Worm (Caenorhabditis elegans) whole organism, L4 larva: ENCODE measurements around the gene ace-3.

Experiments used
- F37D6.2 ChIP-seq: sonication (generic microtip); optimal IDR thresholded peaks from 2 replicates; lab custom pipeline; 2016; ENCODE audit warnings: mild to moderate bottlenecking, missing genetic modification characterization, missing compliant biosample characterization
- T20F7.1 ChIP-seq: fragments of 200-800 bp; sonication (Bioruptor generic); optimal IDR thresholded peaks from 2 replicates; lab custom pipeline; 2018; ENCODE audit warnings: mild to moderate bottlenecking, missing genetic modification characterization, missing compliant biosample characterization
- T26A8.4 ChIP-seq: fragments of 200-800 bp; sonication (Bioruptor generic); IDR thresholded peaks from 2 replicates; pipeline ENCODE4 v1.3.6; 2022; ENCODE audit warnings: missing genetic modification characterization, missing compliant biosample characterization
- Y48G9A.11 ChIP-seq: fragments of 200-800 bp; sonication (Bioruptor generic); IDR thresholded peaks from 2 replicates; pipeline ENCODE4 v1.3.6; 2022; ENCODE audit warnings: missing genetic modification reagents, missing genetic modification characterization, missing compliant biosample characterization
- Y5F2A.4 ChIP-seq: fragments of 200-800 bp; sonication (Bioruptor generic); optimal IDR thresholded peaks from 2 replicates; lab custom pipeline; 2018; ENCODE audit warnings: mild to moderate bottlenecking, missing genetic modification characterization, missing compliant biosample characterization
- Y75B8A.6 ChIP-seq: fragments of 200-800 bp; sonication (Bioruptor generic); IDR thresholded peaks from 2 replicates; pipeline ENCODE4 v1.3.6; 2022; ENCODE audit warnings: missing genetic modification reagents, missing genetic modification characterization, missing compliant biosample characterization
- ZK337.2 ChIP-seq: fragments of 200-800 bp; sonication (Bioruptor generic); IDR thresholded peaks from 2 replicates; pipeline ENCODE4 v1.3.6; 2022; ENCODE audit warnings: missing genetic modification reagents, missing genetic modification characterization, missing compliant biosample characterization
- ceh-32 ChIP-seq: sonication (generic microtip); optimal IDR thresholded peaks from 2 replicates; lab custom pipeline; 2016; ENCODE audit warnings: mild to moderate bottlenecking, missing genetic modification characterization, missing compliant biosample characterization; ENCODE audit not compliant: poor library complexity
- ceh-82 ChIP-seq: sonication (generic microtip); optimal IDR thresholded peaks from 2 replicates; lab custom pipeline; 2017; ENCODE audit warnings: missing biosample characterization, missing genetic modification characterization
- cey-2 ChIP-seq: sonication (generic microtip); optimal IDR thresholded peaks from 3 replicates; lab custom pipeline; 2017; ENCODE audit warnings: missing genetic modification characterization, mild to moderate bottlenecking, missing compliant biosample characterization, antibody characterized with exemption, borderline replicate concordance; ENCODE audit not compliant: insufficient read depth
- ctbp-1 ChIP-seq: fragments of 200-800 bp; sonication (Bioruptor generic); IDR thresholded peaks from 2 replicates; pipeline ENCODE4 v1.3.6; 2022; ENCODE audit warnings: missing genetic modification reagents, missing genetic modification characterization, missing compliant biosample characterization
- daf-16 ChIP-seq, 3 experiments: sonication (generic microtip); optimal IDR thresholded peaks; 2 replicates each; lab custom pipeline; 2016 to 2017; ENCODE audit warnings: missing genetic modification characterization in 3 of 3, missing genetic modification reagents in 3 of 3, mild to moderate bottlenecking in 2 of 3, missing compliant biosample characterization in 2 of 3, missing biosample characterization in 1 of 3, moderate library complexity in 1 of 3
- dmd-8 ChIP-seq: fragments of 200-800 bp; sonication (Bioruptor generic); IDR thresholded peaks from 2 replicates; pipeline ENCODE4 v1.3.6; 2022; ENCODE audit warnings: missing genetic modification characterization, missing compliant biosample characterization
- duxl-1 ChIP-seq: sonication (generic microtip); optimal IDR thresholded peaks from 2 replicates; lab custom pipeline; 2016; ENCODE audit warnings: mild to moderate bottlenecking, missing genetic modification characterization, moderate library complexity, missing compliant biosample characterization; ENCODE audit not compliant: poor library complexity
- dve-1 ChIP-seq: sonication (generic microtip); optimal IDR thresholded peaks from 2 replicates; lab custom pipeline; 2017; ENCODE audit warnings: antibody characterized with exemption, mild to moderate bottlenecking, missing genetic modification characterization, missing compliant biosample characterization; ENCODE audit not compliant: insufficient read depth
- fkh-10 ChIP-seq: fragments of 150-350 bp; optimal IDR thresholded peaks from 2 replicates; lab custom pipeline; 2014; ENCODE audit warnings: missing biosample characterization, missing genetic modification reagents, missing genetic modification characterization
- hlh-11 ChIP-seq: fragments of 200-800 bp; sonication (Bioruptor generic); optimal IDR thresholded peaks from 2 replicates; lab custom pipeline; 2018; ENCODE audit warnings: mild to moderate bottlenecking, missing genetic modification characterization, missing compliant biosample characterization
- jun-1 ChIP-seq: fragments of 150-350 bp; optimal IDR thresholded peaks from 2 replicates; lab custom pipeline; 2014; ENCODE audit warnings: missing biosample characterization, missing genetic modification reagents, missing genetic modification characterization
- lim-7 ChIP-seq: fragments of 200-800 bp; sonication (Bioruptor generic); IDR thresholded peaks from 2 replicates; pipeline ENCODE4 v1.3.6; 2022; ENCODE audit warnings: missing genetic modification characterization, missing compliant biosample characterization
- lin-1 ChIP-seq: fragments of 200-800 bp; sonication (Bioruptor generic); IDR thresholded peaks from 2 replicates; pipeline ENCODE4 v1.3.6; 2022; ENCODE audit warnings: missing genetic modification reagents, missing genetic modification characterization, missing compliant biosample characterization
- lin-13 ChIP-seq: fragments of 150-350 bp; optimal IDR thresholded peaks from 2 replicates; lab custom pipeline; 2014; ENCODE audit warnings: missing biosample characterization, missing genetic modification reagents, missing genetic modification characterization
- lin-38 ChIP-seq: fragments of 200-800 bp; sonication (Bioruptor generic); IDR thresholded peaks from 2 replicates; pipeline ENCODE4 v1.3.6; 2022; ENCODE audit warnings: missing genetic modification reagents, missing genetic modification characterization, missing compliant biosample characterization
- lsy-2 ChIP-seq, 2 experiments: fragments of 150-350 bp in 1 of 2; sonication (generic microtip) in 1 of 2; optimal IDR thresholded peaks; 2 replicates each; lab custom pipeline; 2014 to 2017; ENCODE audit warnings: missing biosample characterization in 2 of 2, missing genetic modification characterization in 2 of 2
- madf-5 ChIP-seq, 2 experiments: fragments of 200-800 bp; sonication (Bioruptor generic); IDR thresholded peaks; 2 replicates each; pipeline ENCODE4 v1.3.6; 2022; ENCODE audit warnings: missing compliant biosample characterization in 2 of 2, missing genetic modification characterization in 2 of 2
- mdl-1 ChIP-seq, 2 experiments: fragments of 150-350 bp in 1 of 2; sonication (generic microtip) in 1 of 2; optimal IDR thresholded peaks; 2 replicates each; lab custom pipeline; 2014 to 2017; ENCODE audit warnings: missing biosample characterization in 2 of 2, missing genetic modification characterization in 2 of 2
- mdt-29 ChIP-seq: fragments of 200-800 bp; sonication (Bioruptor generic); IDR thresholded peaks from 2 replicates; pipeline ENCODE4 v1.3.6; 2022; ENCODE audit warnings: missing genetic modification reagents, missing genetic modification characterization, missing compliant biosample characterization
- mep-1 ChIP-seq: fragments of 150-350 bp; sonication (generic microtip); optimal IDR thresholded peaks from 3 replicates; lab custom pipeline; 2014; ENCODE audit warnings: missing biosample characterization, missing genetic modification characterization
- nhr-10 ChIP-seq: fragments of 150-350 bp; optimal IDR thresholded peaks from 2 replicates; lab custom pipeline; 2014; ENCODE audit warnings: missing biosample characterization, missing genetic modification characterization
- nhr-102 ChIP-seq: sonication (generic microtip); optimal IDR thresholded peaks from 2 replicates; lab custom pipeline; 2016; ENCODE audit warnings: mild to moderate bottlenecking, missing genetic modification characterization, moderate library complexity, missing compliant biosample characterization
- nhr-11 ChIP-seq: fragments of 150-350 bp; optimal IDR thresholded peaks from 2 replicates; lab custom pipeline; 2014; ENCODE audit warnings: missing biosample characterization, missing genetic modification characterization
- nhr-25 ChIP-seq: sonication (generic microtip); optimal IDR thresholded peaks from 2 replicates; lab custom pipeline; 2017; ENCODE audit warnings: missing genetic modification characterization, mild to moderate bottlenecking, missing compliant biosample characterization, antibody characterized with exemption, moderate library complexity, borderline replicate concordance; ENCODE audit not compliant: insufficient read depth
- nhr-28 ChIP-seq: fragments of 150-350 bp; optimal IDR thresholded peaks from 2 replicates; lab custom pipeline; 2014; ENCODE audit warnings: missing biosample characterization, missing genetic modification characterization
- nhr-42 ChIP-seq: fragments of 200-800 bp; sonication (Bioruptor generic); IDR thresholded peaks from 2 replicates; pipeline ENCODE4 v1.3.6; 2022; ENCODE audit warnings: missing genetic modification characterization, missing compliant biosample characterization
- nhr-6 ChIP-seq: fragments of 150-350 bp; optimal IDR thresholded peaks from 2 replicates; lab custom pipeline; 2014; ENCODE audit warnings: missing biosample characterization, missing genetic modification characterization
- php-3 ChIP-seq: fragments of 200-800 bp; sonication (Bioruptor generic); IDR thresholded peaks from 2 replicates; pipeline ENCODE4 v1.3.6; 2022; ENCODE audit warnings: missing genetic modification reagents, missing genetic modification characterization, missing compliant biosample characterization
- rbr-2 ChIP-seq: sonication (generic microtip); optimal IDR thresholded peaks from 2 replicates; lab custom pipeline; 2016; ENCODE audit warnings: missing genotype, missing genetic modification characterization, missing compliant biosample characterization
- saeg-2 ChIP-seq: fragments of 200-800 bp; sonication (Bioruptor generic); IDR thresholded peaks from 2 replicates; pipeline ENCODE4 v1.3.6; 2022; ENCODE audit warnings: missing genetic modification reagents, missing genetic modification characterization, missing compliant biosample characterization
- snpc-4 ChIP-seq: fragments of 150-350 bp; optimal IDR thresholded peaks from 2 replicates; lab custom pipeline; 2014; ENCODE audit warnings: missing biosample characterization, missing genetic modification characterization
- tag-97 ChIP-seq: fragments of 200-800 bp; sonication (Bioruptor generic); IDR thresholded peaks from 2 replicates; pipeline ENCODE4 v1.3.6; 2022; ENCODE audit warnings: missing genetic modification characterization, missing compliant biosample characterization
- zag-1 ChIP-seq: fragments of 150-350 bp; optimal IDR thresholded peaks from 2 replicates; lab custom pipeline; 2014; ENCODE audit warnings: missing biosample characterization, missing genetic modification characterization
- zfp-3 ChIP-seq: fragments of 200-800 bp; sonication (Bioruptor generic); conservative IDR thresholded peaks from 2 replicates; pipeline ENCODE4 v1.3.6; 2022; ENCODE audit warnings: missing genetic modification reagents, missing genetic modification characterization, missing compliant biosample characterization
- zip-2 ChIP-seq: fragments of 150-350 bp; optimal IDR thresholded peaks from 2 replicates; lab custom pipeline; 2014; ENCODE audit warnings: missing biosample characterization, missing genetic modification characterization
- ztf-11 ChIP-seq: fragments of 150-350 bp; optimal IDR thresholded peaks from 2 replicates; lab custom pipeline; 2014; ENCODE audit warnings: missing biosample characterization, missing genetic modification characterization
- ztf-7 ChIP-seq: fragments of 150-350 bp; optimal IDR thresholded peaks from 2 replicates; lab custom pipeline; 2014; ENCODE audit warnings: missing biosample characterization, missing genetic modification characterization

Gene ace-3

DNA sequence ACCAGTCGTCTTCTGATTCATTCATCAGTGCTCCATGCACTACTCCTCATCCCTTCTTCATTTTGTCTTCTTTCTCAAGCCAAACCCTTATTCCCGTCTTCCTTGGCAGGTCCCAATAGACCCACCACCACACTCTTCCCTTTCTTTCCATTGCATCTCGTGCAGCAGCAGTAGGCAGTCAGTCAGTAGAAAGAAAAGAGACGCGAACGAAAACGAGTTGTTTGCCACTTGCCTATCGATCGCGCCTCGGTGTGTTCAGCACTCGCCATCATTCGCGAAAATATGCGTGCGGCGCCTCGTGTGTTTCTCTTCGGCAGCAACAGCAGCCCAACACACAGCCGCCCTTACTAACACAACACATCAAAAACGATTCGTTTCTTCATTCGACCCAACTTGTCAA is 44.1 kb downstream of the ace-3 start (continued):
- TF ChIP-seq nhr-25 (tag; lab: Kevin White, UChicago) (peak; percentile 15), saeg-2 (GFP tag; lab: Robert Waterston, UW) (no peak), snpc-4 (tag; lab: Kevin White, UChicago) (no peak), Y48G9A.11 (GFP tag; lab: Robert Waterston, UW) (no peak), F37D6.2 (tag; lab: Kevin White, UChicago) (no peak), ztf-11 (tag; lab: Kevin White, UChicago) (no peak), madf-5 (GFP tag; IDR thresholded peaks at IDR 0.05; lab: Robert Waterston, UW) (no peak), rbr-2 (peak; percentile 64), tag-97 (GFP tag; lab: Robert Waterston, UW) (no peak), lin-38 (no peak), nhr-28 (tag; lab: Kevin White, UChicago) (peak; percentile 54), duxl-1 (tag; lab: Kevin White, UChicago) (no peak), nhr-6 (peak; percentile 42)

DNA sequence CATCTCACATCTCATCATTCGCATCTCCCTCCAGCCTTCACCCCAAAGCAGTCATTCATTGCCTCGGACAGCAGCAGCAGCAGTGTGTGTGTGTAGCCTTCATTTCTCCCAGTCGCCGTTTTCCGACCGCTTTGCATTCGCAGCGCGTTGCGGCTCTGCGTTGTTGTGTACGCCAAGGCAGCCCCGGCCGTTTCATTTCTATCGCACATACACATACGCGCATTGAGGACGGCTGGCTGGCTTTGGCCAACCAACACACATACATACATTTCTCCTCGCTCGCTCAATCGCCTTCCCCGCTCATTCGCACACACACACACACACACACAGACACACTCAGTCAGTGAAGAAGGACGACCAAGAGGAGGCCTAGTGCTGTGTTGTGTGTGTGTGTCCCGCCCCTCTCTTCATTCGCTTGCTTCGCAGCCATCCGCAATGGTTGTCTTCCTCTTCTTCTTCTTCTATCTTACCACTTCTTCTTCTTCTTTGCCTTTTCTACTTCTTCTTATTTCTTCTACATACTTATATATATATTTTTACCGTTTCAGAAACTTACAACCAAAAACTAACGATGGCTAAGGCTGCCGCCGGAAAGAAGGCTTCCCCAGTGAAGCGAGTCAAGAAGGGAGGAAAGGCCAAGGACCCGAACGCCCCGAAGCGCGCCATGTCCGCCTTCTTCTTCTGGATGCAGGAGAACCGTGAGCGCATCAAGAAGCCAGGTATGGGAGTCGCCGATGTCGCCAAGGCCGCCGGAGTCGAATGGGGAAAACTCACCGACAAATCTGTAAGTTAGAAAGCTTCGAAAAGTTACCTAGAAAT is 44.9 kb downstream of the ace-3 start, which contains the start of gene hmg-1.1:
Gene hmg-1.1 (plus strand): TSS at position 549 of the 819 bp plus-strand sequence.
- peak; percentile 89 for TF ChIP-seq rbr-2
- 0 out of 2 replicates have a peak, but pooled peaks have one; percentile 18 for TF ChIP-seq Y75B8A.6
- peak; percentile 42 for TF ChIP-seq duxl-1 (tag; lab: Kevin White, UChicago)
- TF ChIP-seq mep-1 (tag; lab: Kevin White, UChicago): peak; percentile 94
- peak; percentile 78 for TF ChIP-seq nhr-25 (tag; lab: Kevin White, UChicago)
- no peak for TF ChIP-seq cey-2 (tag; lab: Kevin White, UChicago)
- no peak for TF ChIP-seq Y48G9A.11 (GFP tag; lab: Robert Waterston, UW)
- TF ChIP-seq dve-1 (tag; lab: Kevin White, UChicago): peak; percentile 87
- TF ChIP-seq tag-97 (GFP tag; lab: Robert Waterston, UW): no peak
- peak; percentile 44 for TF ChIP-seq nhr-10 (tag; lab: Kevin White, UChicago)
- no peak for TF ChIP-seq zip-2 (tag; lab: Kevin White, UChicago)
- TF ChIP-seq F37D6.2 (tag; lab: Kevin White, UChicago): peak; percentile 65
- TF ChIP-seq ceh-32 (tag; lab: Kevin White, UChicago): no peak
- TF ChIP-seq T26A8.4 (GFP tag; lab: Robert Waterston, UW): peak; percentile 62; the same call in 1 of the 2 replicates
- TF ChIP-seq lim-7 (GFP tag; lab: Robert Waterston, UW): peak; percentile 30; the same call in 1 of the 2 replicates
- peak; percentile 9 to 34 for TF ChIP-seq daf-16 (GFP tag; optimal IDR thresholded peaks at IDR 0.05; lab: Kevin White, UChicago)
- peak; percentile 80 for TF ChIP-seq daf-16 (tag; optimal IDR thresholded peaks at IDR 0.05; lab: Kevin White, UChicago)
- peak; percentile 51 for TF ChIP-seq jun-1
- peak; percentile 95 for TF ChIP-seq lin-13 (GFP tag; lab: Kevin White, UChicago)
- TF ChIP-seq ZK337.2 (GFP tag; lab: Robert Waterston, UW): no peak
- peak; percentile 83 for TF ChIP-seq nhr-28 (tag; lab: Kevin White, UChicago)
- TF ChIP-seq zfp-3 (GFP tag; lab: Robert Waterston, UW): 0 out of 2 replicates have a peak, but pooled peaks have one; percentile 31
- TF ChIP-seq zag-1 (tag; lab: Kevin White, UChicago): no peak
- peak; percentile 83 for TF ChIP-seq ctbp-1 (GFP tag; lab: Robert Waterston, UW)
- TF ChIP-seq mdl-1 (tag; optimal IDR thresholded peaks at IDR 0.05; lab: Kevin White, UChicago): peak in 1 of 2 experiments; percentile 81
- TF ChIP-seq lin-1 (GFP tag; lab: Robert Waterston, UW): peak; percentile 66
- peak; percentile 96 for TF ChIP-seq hlh-11 (tag; lab: Kevin White, UChicago)
- TF ChIP-seq nhr-102: peak; percentile 58
- peak; percentile 63; the same call in 1 of the 2 replicates for TF ChIP-seq nhr-42 (GFP tag; lab: Robert Waterston, UW)
- TF ChIP-seq Y5F2A.4: no peak
- TF ChIP-seq T20F7.1 (GFP tag; lab: Kevin White, UChicago): peak; percentile 76
- 0 out of 2 replicates have a peak, but pooled peaks have one; percentile 59 for TF ChIP-seq dmd-8 (GFP tag; lab: Robert Waterston, UW)
- TF ChIP-seq lsy-2 (tag; optimal IDR thresholded peaks at IDR 0.05; lab: Kevin White, UChicago): peak; percentile 62 to 80
- TF ChIP-seq ztf-7 (tag; lab: Kevin White, UChicago): peak; percentile 21
- no peak for TF ChIP-seq ceh-82
- peak; percentile 30; the same call in 1 of the 2 replicates for TF ChIP-seq mdt-29
- peak; percentile 57; the same call in 1 of the 2 replicates for TF ChIP-seq lin-38
- peak; percentile 79 for TF ChIP-seq nhr-11 (tag; lab: Kevin White, UChicago)
- peak; percentile 25 for TF ChIP-seq fkh-10 (GFP tag; lab: Kevin White, UChicago)
- peak; percentile 53; the same call in 1 of the 2 replicates for TF ChIP-seq php-3
